Worm (Caenorhabditis elegans) whole organism, young adult: ENCODE results near the gene srr-9.
A peak's percentile ranks its signal among the peaks of the same experiment; 100 is the strongest.

Source experiments
- C17E4.6 ChIP-seq: fragments of 200-800 bp; sonication (Bioruptor generic); IDR thresholded peaks from 2 replicates; pipeline ENCODE4 v1.3.6; 2022; ENCODE audit warnings: missing genetic modification reagents, missing genetic modification characterization, missing compliant biosample characterization
- F22D6.2 ChIP-seq: sonication (generic microtip); optimal IDR thresholded peaks from 2 replicates; lab custom pipeline; 2016; ENCODE audit warnings: mild to moderate bottlenecking, missing genetic modification characterization, missing compliant biosample characterization
- F23B12.7 ChIP-seq: sonication (generic microtip); optimal IDR thresholded peaks from 2 replicates; lab custom pipeline; 2017; ENCODE audit warnings: missing genetic modification characterization, mild to moderate bottlenecking, missing compliant biosample characterization, antibody characterized with exemption, moderate library complexity; ENCODE audit not compliant: insufficient read depth
- F49E8.2 ChIP-seq: sonication (generic microtip); optimal IDR thresholded peaks from 3 replicates; lab custom pipeline; 2017; ENCODE audit warnings: missing genetic modification characterization, mild to moderate bottlenecking, missing compliant biosample characterization, antibody characterized with exemption, moderate library complexity; ENCODE audit not compliant: insufficient read depth
- F57C9.4 ChIP-seq: sonication (generic microtip); optimal IDR thresholded peaks from 2 replicates; lab custom pipeline; 2017; ENCODE audit warnings: mild to moderate bottlenecking, missing genetic modification characterization, missing compliant biosample characterization
- K12H6.12 ChIP-seq: fragments of 200-800 bp; sonication (Bioruptor generic); optimal IDR thresholded peaks from 2 replicates; lab custom pipeline; 2018; ENCODE audit warnings: mild to moderate bottlenecking, missing genetic modification characterization, missing compliant biosample characterization
- T07F8.4 ChIP-seq: sonication (generic microtip); optimal IDR thresholded peaks from 2 replicates; lab custom pipeline; 2016; ENCODE audit warnings: mild to moderate bottlenecking, missing genetic modification characterization, moderate library complexity, missing compliant biosample characterization
- Y53G8AR.9 ChIP-seq: fragments of 200-800 bp; sonication (Bioruptor generic); conservative IDR thresholded peaks from 2 replicates; pipeline ENCODE4 v1.3.6; 2022; ENCODE audit warnings: missing genetic modification reagents, missing genetic modification characterization, missing compliant biosample characterization
- Y67H2A.10 ChIP-seq: fragments of 200-800 bp; sonication (Bioruptor generic); conservative IDR thresholded peaks from 2 replicates; pipeline ENCODE4 v1.3.6; 2022; ENCODE audit warnings: missing genetic modification reagents, missing genetic modification characterization, missing compliant biosample characterization
- aptf-3 ChIP-seq: fragments of 200-800 bp; sonication (Bioruptor generic); IDR thresholded peaks from 2 replicates; pipeline ENCODE4 v1.3.6; 2022; ENCODE audit warnings: missing genetic modification characterization, missing compliant biosample characterization
- athp-1 ChIP-seq: sonication (generic microtip); optimal IDR thresholded peaks from 2 replicates; lab custom pipeline; 2017; ENCODE audit warnings: mild to moderate bottlenecking, missing genetic modification characterization, missing compliant biosample characterization
- attf-3 ChIP-seq: fragments of 200-800 bp; sonication (Bioruptor generic); conservative IDR thresholded peaks from 2 replicates; pipeline ENCODE4 v1.3.6; 2022; ENCODE audit warnings: missing genetic modification reagents, missing genetic modification characterization, missing compliant biosample characterization
- cebp-1 ChIP-seq, 2 experiments: fragments of 200-800 bp in 1 of 2; sonication (Bioruptor generic) in 1 of 2; sonication (generic microtip) in 1 of 2; IDR thresholded peaks in 1 of 2; optimal IDR thresholded peaks in 1 of 2; 2 replicates each; pipeline versions ENCODE4 v1.3.6 to Lab custom; 2017 to 2022; ENCODE audit warnings: missing compliant biosample characterization in 2 of 2, missing genetic modification characterization in 2 of 2, mild to moderate bottlenecking in 1 of 2, missing genetic modification reagents in 1 of 2, moderate library complexity in 1 of 2
- ceh-27 ChIP-seq: fragments of 200-800 bp; sonication (Bioruptor generic); optimal IDR thresholded peaks from 2 replicates; lab custom pipeline; 2018; ENCODE audit warnings: mild to moderate bottlenecking, missing genetic modification characterization, moderate library complexity, missing compliant biosample characterization
- ceh-58 ChIP-seq: fragments of 200-800 bp; sonication (Bioruptor generic); IDR thresholded peaks from 2 replicates; pipeline ENCODE4 v1.3.6; 2022; ENCODE audit warnings: missing genetic modification characterization, missing compliant biosample characterization
- chd-7 ChIP-seq: sonication (generic microtip); optimal IDR thresholded peaks from 2 replicates; lab custom pipeline; 2016; ENCODE audit warnings: mild to moderate bottlenecking, missing genetic modification characterization, moderate library complexity, missing compliant biosample characterization
- die-1 ChIP-seq: sonication (generic microtip); optimal IDR thresholded peaks from 2 replicates; lab custom pipeline; 2016; ENCODE audit warnings: missing genotype, mild to moderate bottlenecking, missing genetic modification characterization, missing compliant biosample characterization
- dpff-1 ChIP-seq: sonication (generic microtip); optimal IDR thresholded peaks from 2 replicates; lab custom pipeline; 2017; ENCODE audit warnings: mild to moderate bottlenecking, missing genetic modification characterization, missing compliant biosample characterization
- egrh-3 ChIP-seq: fragments of 200-800 bp; sonication (Bioruptor generic); IDR thresholded peaks from 2 replicates; pipeline ENCODE4 v1.3.6; 2022; ENCODE audit warnings: missing genetic modification reagents, missing genetic modification characterization, missing compliant biosample characterization
- gei-17 ChIP-seq: fragments of 200-800 bp; sonication (Bioruptor generic); optimal IDR thresholded peaks from 2 replicates; lab custom pipeline; 2018; ENCODE audit warnings: mild to moderate bottlenecking, missing genetic modification characterization, missing compliant biosample characterization
- hmg-20 ChIP-seq: fragments of 200-800 bp; sonication (Bioruptor generic); IDR thresholded peaks from 2 replicates; pipeline ENCODE4 v1.3.6; 2022; ENCODE audit warnings: missing genetic modification reagents, missing genetic modification characterization, missing compliant biosample characterization
- hrde-1 ChIP-seq: sonication (generic microtip); optimal IDR thresholded peaks from 2 replicates; lab custom pipeline; 2016; ENCODE audit warnings: missing genetic modification characterization, mild to moderate bottlenecking, missing compliant biosample characterization, moderate library complexity, missing genotype, missing genetic modification reagents, borderline replicate concordance
- hsf-1 ChIP-seq: fragments of 200-800 bp; sonication (Bioruptor generic); IDR thresholded peaks from 2 replicates; pipeline ENCODE4 v1.3.6; 2022; ENCODE audit warnings: missing genetic modification reagents, missing genetic modification characterization, missing compliant biosample characterization
- lin-35 ChIP-seq, 3 experiments: fragments of 150-350 bp in 2 of 3; sonication (generic microtip) in 1 of 3; optimal IDR thresholded peaks; 2 replicates each; lab custom pipeline; 2014 to 2018; ENCODE audit warnings: missing biosample characterization in 3 of 3, missing genetic modification characterization in 3 of 3, missing genetic modification reagents in 3 of 3
- lin-40 ChIP-seq: sonication (generic microtip); optimal IDR thresholded peaks from 2 replicates; lab custom pipeline; 2016; ENCODE audit warnings: missing genetic modification characterization, mild to moderate bottlenecking, missing compliant biosample characterization, missing genotype, missing genetic modification reagents
- madf-3 ChIP-seq: fragments of 200-800 bp; sonication (Bioruptor generic); IDR thresholded peaks from 2 replicates; pipeline ENCODE4 v1.3.6; 2022; ENCODE audit warnings: missing genetic modification reagents, missing genetic modification characterization, missing compliant biosample characterization
- mcd-1 ChIP-seq: fragments of 200-800 bp; sonication (Bioruptor generic); IDR thresholded peaks from 2 replicates; pipeline ENCODE4 v1.3.6; 2022; ENCODE audit warnings: missing genetic modification reagents, missing genetic modification characterization, missing compliant biosample characterization
- nfyb-1 ChIP-seq: fragments of 200-800 bp; sonication (Bioruptor generic); IDR thresholded peaks from 2 replicates; pipeline ENCODE4 v1.3.6; 2022; ENCODE audit warnings: missing genetic modification reagents, missing genetic modification characterization, missing compliant biosample characterization
- nhr-120 ChIP-seq: fragments of 200-800 bp; sonication (Bioruptor generic); IDR thresholded peaks from 2 replicates; pipeline ENCODE4 v1.3.6; 2022; ENCODE audit warnings: missing genetic modification characterization, missing compliant biosample characterization
- nhr-80 ChIP-seq: sonication (generic microtip); optimal IDR thresholded peaks from 2 replicates; lab custom pipeline; 2016; ENCODE audit warnings: missing genetic modification characterization, missing compliant biosample characterization
- rcor-1 ChIP-seq: fragments of 200-800 bp; sonication (Bioruptor generic); IDR thresholded peaks from 2 replicates; pipeline ENCODE4 v1.3.6; 2022; ENCODE audit warnings: missing genetic modification reagents, missing genetic modification characterization, missing compliant biosample characterization
- rec-8 ChIP-seq, 2 experiments: sonication (generic microtip); optimal IDR thresholded peaks; 2 replicates each; lab custom pipeline; 2016; ENCODE audit warnings: mild to moderate bottlenecking in 2 of 2, missing genetic modification characterization in 2 of 2, missing genetic modification reagents in 2 of 2, missing genotype in 2 of 2, missing biosample characterization in 1 of 2, missing compliant biosample characterization in 1 of 2, moderate library complexity in 1 of 2
- snpc-1.3 ChIP-seq: sonication (generic microtip); optimal IDR thresholded peaks from 2 replicates; lab custom pipeline; 2017; ENCODE audit warnings: missing genetic modification characterization, mild to moderate bottlenecking, missing compliant biosample characterization, antibody characterized with exemption, moderate library complexity, missing genotype, missing genetic modification reagents; ENCODE audit not compliant: insufficient read depth
- somi-1 ChIP-seq: fragments of 200-800 bp; sonication (Bioruptor generic); optimal IDR thresholded peaks from 2 replicates; lab custom pipeline; 2018; ENCODE audit warnings: mild to moderate bottlenecking, missing genetic modification characterization, missing compliant biosample characterization
- tbp1 ChIP-seq: fragments of 200-800 bp; sonication (Bioruptor generic); optimal IDR thresholded peaks from 2 replicates; lab custom pipeline; 2018; ENCODE audit warnings: mild to moderate bottlenecking, missing genetic modification characterization, missing compliant biosample characterization
- unc-130 ChIP-seq: sonication (generic microtip); optimal IDR thresholded peaks from 2 replicates; lab custom pipeline; 2016; ENCODE audit warnings: missing genetic modification reagents, missing genetic modification characterization, missing compliant biosample characterization
- unc-62 ChIP-seq: fragments of 150-350 bp; optimal IDR thresholded peaks from 2 replicates; lab custom pipeline; 2014; ENCODE audit warnings: missing biosample characterization, missing genetic modification reagents, missing genetic modification characterization
- ztf-18 ChIP-seq: sonication (generic microtip); optimal IDR thresholded peaks from 2 replicates; lab custom pipeline; 2016; ENCODE audit warnings: missing genotype, mild to moderate bottlenecking, missing genetic modification characterization, missing compliant biosample characterization
- ztf-6 ChIP-seq: fragments of 200-800 bp; sonication (Bioruptor generic); IDR thresholded peaks from 2 replicates; pipeline ENCODE4 v1.3.6; 2022; ENCODE audit warnings: missing genetic modification reagents, missing genetic modification characterization, missing compliant biosample characterization

srr-9 gene

DNA sequence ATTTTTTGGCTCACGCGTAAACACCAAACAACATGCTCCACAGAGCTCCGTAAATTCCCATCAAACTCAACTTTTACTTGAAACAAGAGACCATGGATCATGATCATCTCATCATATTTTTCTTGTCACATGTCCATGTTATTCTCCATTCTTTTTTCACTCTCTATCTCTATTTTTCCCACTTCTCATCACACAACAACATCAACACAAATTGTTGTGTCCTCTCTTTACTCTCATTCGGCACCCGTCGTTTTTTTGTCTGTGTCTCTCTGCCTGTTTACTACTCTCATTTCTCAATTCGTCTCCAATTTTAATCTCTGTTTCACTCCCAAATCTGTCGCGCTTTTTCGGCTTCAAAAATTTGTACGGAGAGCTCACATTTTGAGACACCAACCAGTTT lies 21.5 kb downstream of the srr-9 start:
- TF ChIP-seq mcd-1 (GFP tag; lab: Robert Waterston, UW) (no peak), T07F8.4 (tag; lab: Kevin White, UChicago) (no peak), K12H6.12 (tag; lab: Kevin White, UChicago) (peak; percentile 73), gei-17 (GFP tag; lab: Kevin White, UChicago) (no peak), ceh-58 (GFP tag; lab: Robert Waterston, UW) (no peak), snpc-1.3 (tag; lab: Kevin White, UChicago) (no peak), die-1 (tag; lab: Kevin White, UChicago) (no peak), ztf-6 (GFP tag; lab: Robert Waterston, UW) (no peak), attf-3 (GFP tag; lab: Robert Waterston, UW) (no peak), dpff-1 (tag; lab: Kevin White, UChicago) (no peak), somi-1 (GFP tag; lab: Kevin White, UChicago) (peak; percentile 61), athp-1 (no peak), lin-35 (GFP tag; optimal IDR thresholded peaks at IDR 0.05; lab: Kevin White, UChicago) (peak in 1 of 3 experiments; percentile 5), Y67H2A.10 (GFP tag; lab: Robert Waterston, UW) (no peak), F22D6.2 (tag; lab: Kevin White, UChicago) (no peak), aptf-3 (GFP tag; lab: Robert Waterston, UW) (no peak), chd-7 (tag; lab: Kevin White, UChicago) (no peak), F49E8.2 (tag; lab: Kevin White, UChicago) (no peak), ceh-27 (GFP tag; lab: Kevin White, UChicago) (peak; percentile 44), lin-40 (tag; lab: Kevin White, UChicago) (peak; percentile 33), Y53G8AR.9 (GFP tag; lab: Robert Waterston, UW) (no peak), C17E4.6 (GFP tag; lab: Robert Waterston, UW) (no peak), rcor-1 (no peak), tbp1 (GFP tag; lab: Kevin White, UChicago) (no peak), F57C9.4 (tag; lab: Kevin White, UChicago) (no peak), unc-62 (GFP tag; lab: Kevin White, UChicago) (no peak), nfyb-1 (GFP tag; lab: Robert Waterston, UW) (no peak), F23B12.7 (tag; lab: Kevin White, UChicago) (no peak), hmg-20 (no peak), egrh-3 (no peak), nhr-120 (GFP tag; lab: Robert Waterston, UW) (no peak), nhr-80 (tag; lab: Kevin White, UChicago) (no peak), hsf-1 (GFP tag; lab: Robert Waterston, UW) (no peak), ztf-18 (no peak), rec-8 (tag; optimal IDR thresholded peaks at IDR 0.05; lab: Kevin White, UChicago) (no peak), madf-3 (GFP tag; lab: Robert Waterston, UW) (no peak), cebp-1 (GFP tag; IDR thresholded peaks at IDR 0.05; lab: Robert Waterston, UW) (no peak), cebp-1 (tag; optimal IDR thresholded peaks at IDR 0.05; lab: Kevin White, UChicago) (no peak), unc-130 (GFP tag; lab: Kevin White, UChicago) (no peak), hrde-1 (tag; lab: Kevin White, UChicago) (no peak)
